Worm (Caenorhabditis elegans) whole organism, midembryonic: ENCODE measurements around the gene F17A2.13.

Experiments used
- T22C8.4 ChIP-seq: fragments of 200-800 bp; sonication (Bioruptor generic); IDR thresholded peaks from 2 replicates; pipeline ENCODE4 v1.3.6; 2022; ENCODE audit warnings: missing genetic modification characterization, missing compliant biosample characterization
- cog-1 ChIP-seq: sonication (generic microtip); optimal IDR thresholded peaks from 2 replicates; lab custom pipeline; 2016; ENCODE audit warnings: missing genetic modification characterization, missing compliant biosample characterization
- flt-1 ChIP-seq: fragments of 200-800 bp; sonication (Bioruptor generic); IDR thresholded peaks from 2 replicates; pipeline ENCODE4 v1.3.6; 2022; ENCODE audit warnings: missing genetic modification characterization, missing compliant biosample characterization
- klf-2 ChIP-seq: fragments of 200-800 bp; sonication (Bioruptor generic); conservative IDR thresholded peaks from 2 replicates; pipeline ENCODE4 v1.3.6; 2022; ENCODE audit warnings: missing genetic modification reagents, missing genetic modification characterization, missing compliant biosample characterization
- med-1 ChIP-seq: sonication (generic microtip); optimal IDR thresholded peaks from 2 replicates; lab custom pipeline; 2017; ENCODE audit warnings: missing genetic modification characterization, mild to moderate bottlenecking, missing compliant biosample characterization, antibody characterized with exemption, missing genetic modification reagents; ENCODE audit not compliant: insufficient read depth
- ref-1 ChIP-seq: fragments of 200-800 bp; sonication (Bioruptor generic); conservative IDR thresholded peaks from 2 replicates; pipeline ENCODE4 v1.3.6; 2022; ENCODE audit warnings: missing genetic modification reagents, missing genetic modification characterization, missing compliant biosample characterization
- tab-1 ChIP-seq: fragments of 200-800 bp; sonication (Bioruptor generic); IDR thresholded peaks from 2 replicates; pipeline ENCODE4 v1.3.6; 2022; ENCODE audit warnings: missing genetic modification characterization, missing compliant biosample characterization
- ztf-23 ChIP-seq: fragments of 200-800 bp; sonication (Bioruptor generic); IDR thresholded peaks from 2 replicates; pipeline ENCODE4 v1.3.6; 2022; ENCODE audit warnings: missing genetic modification reagents, missing genetic modification characterization, missing compliant biosample characterization
- ztf-29 ChIP-seq: fragments of 200-800 bp; sonication (Bioruptor generic); IDR thresholded peaks from 2 replicates; pipeline ENCODE4 v1.3.6; 2022; ENCODE audit warnings: missing genetic modification reagents, missing genetic modification characterization, missing compliant biosample characterization

Gene F17A2.13

DNA sequence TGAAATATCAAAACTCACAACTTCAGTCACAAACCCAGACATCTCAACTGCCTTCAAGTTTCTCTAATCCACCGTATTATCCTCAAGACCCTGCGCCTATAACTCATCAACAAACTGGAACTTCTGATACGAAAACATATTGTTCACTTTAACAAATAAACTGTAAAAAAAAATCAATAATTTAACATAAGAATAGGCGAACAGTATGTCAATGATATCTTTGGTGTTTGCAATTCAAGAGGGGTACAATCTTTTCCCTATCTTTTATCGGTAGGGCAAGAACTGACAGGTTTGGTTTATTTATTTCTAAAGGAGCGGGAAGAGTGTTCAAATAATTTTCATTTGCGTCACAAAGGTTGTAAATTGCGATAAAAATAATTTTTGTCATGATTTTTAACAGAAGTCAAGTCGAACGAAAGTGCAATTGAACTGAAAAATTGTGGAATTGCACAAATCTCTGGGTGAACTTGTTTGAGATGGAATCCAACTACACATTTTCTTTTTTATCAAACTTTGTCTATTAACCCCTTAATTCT, 41.6 kb downstream of the F17A2.13 start:
- peak; percentile 91 for TF ChIP-seq T22C8.4 (GFP tag; lab: Robert Waterston, UW)
- no peak for TF ChIP-seq tab-1 (GFP tag; lab: Robert Waterston, UW)
- no peak for TF ChIP-seq ztf-29 (GFP tag; lab: Robert Waterston, UW)
- TF ChIP-seq klf-2 (GFP tag; lab: Robert Waterston, UW): peak; percentile 44; the same call in 1 of the 2 replicates
- TF ChIP-seq med-1 (GFP tag; lab: Kevin White, UChicago): peak; percentile 12
- TF ChIP-seq ztf-23 (GFP tag; lab: Robert Waterston, UW): 0 out of 2 replicates have a peak, but pooled peaks have one; percentile 35
- no peak for TF ChIP-seq ref-1 (GFP tag; lab: Robert Waterston, UW)
- TF ChIP-seq flt-1 (GFP tag; lab: Robert Waterston, UW): no peak
- peak; percentile 87 for TF ChIP-seq cog-1

DNA sequence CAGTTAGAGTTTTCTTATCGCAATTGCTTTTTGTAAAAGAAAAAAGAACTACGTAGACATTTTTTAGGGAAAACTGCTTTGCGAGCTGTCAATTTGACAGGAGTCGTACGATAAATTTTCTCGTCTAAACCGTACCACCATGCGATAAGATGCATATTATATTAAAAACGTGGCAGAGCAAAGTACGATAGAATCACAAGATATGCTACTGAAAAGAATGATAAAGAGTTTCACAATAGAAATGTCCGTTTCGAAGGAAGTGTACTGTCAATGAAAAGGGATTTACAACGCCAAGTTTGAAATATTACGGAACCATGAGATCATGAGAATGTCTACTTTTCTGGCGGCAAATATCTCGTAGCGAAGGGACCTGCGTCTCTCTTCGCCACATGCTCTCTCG, 43.3 kb downstream of the F17A2.13 start, which contains the start of gene F19H6.5:
Gene F19H6.5 (minus strand): TSS at position 101 of the 400 bp plus-strand sequence.
- TF ChIP-seq T22C8.4 (GFP tag; lab: Robert Waterston, UW): no peak
- no peak for TF ChIP-seq cog-1
- TF ChIP-seq flt-1 (GFP tag; lab: Robert Waterston, UW): no peak
- TF ChIP-seq ref-1 (GFP tag; lab: Robert Waterston, UW): no peak

DNA sequence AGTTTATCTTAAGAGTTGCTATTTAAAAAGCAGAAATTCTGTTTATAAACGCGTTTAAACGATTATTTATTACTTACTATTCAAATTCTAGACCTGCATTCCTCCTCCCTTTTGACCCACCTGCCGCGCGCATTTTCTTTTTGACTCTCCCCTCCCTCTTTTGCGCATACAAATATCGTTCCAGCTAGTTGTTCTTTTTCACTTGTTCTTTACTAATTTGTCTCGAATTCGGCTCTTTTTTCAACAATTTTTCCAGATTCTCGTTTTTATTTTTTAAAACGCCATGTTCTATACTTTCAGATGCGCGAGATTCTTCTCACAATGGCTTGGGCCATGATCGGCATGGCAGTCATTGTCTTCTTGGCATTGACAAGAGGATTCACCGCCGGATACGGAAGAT, 43.9 kb downstream of the F17A2.13 start, which contains the start of gene F19H6.4:
Gene F19H6.4 (plus strand): TSS at position 301 of the 400 bp plus-strand sequence.
- TF ChIP-seq ztf-23 (GFP tag; lab: Robert Waterston, UW) (no peak), klf-2 (GFP tag; lab: Robert Waterston, UW) (no peak), T22C8.4 (GFP tag; lab: Robert Waterston, UW) (no peak), ztf-29 (GFP tag; lab: Robert Waterston, UW) (no peak), tab-1 (GFP tag; lab: Robert Waterston, UW) (no peak), ref-1 (GFP tag; lab: Robert Waterston, UW) (no peak), cog-1 (no peak), flt-1 (GFP tag; lab: Robert Waterston, UW) (no peak), med-1 (GFP tag; lab: Kevin White, UChicago) (no peak)

DNA sequence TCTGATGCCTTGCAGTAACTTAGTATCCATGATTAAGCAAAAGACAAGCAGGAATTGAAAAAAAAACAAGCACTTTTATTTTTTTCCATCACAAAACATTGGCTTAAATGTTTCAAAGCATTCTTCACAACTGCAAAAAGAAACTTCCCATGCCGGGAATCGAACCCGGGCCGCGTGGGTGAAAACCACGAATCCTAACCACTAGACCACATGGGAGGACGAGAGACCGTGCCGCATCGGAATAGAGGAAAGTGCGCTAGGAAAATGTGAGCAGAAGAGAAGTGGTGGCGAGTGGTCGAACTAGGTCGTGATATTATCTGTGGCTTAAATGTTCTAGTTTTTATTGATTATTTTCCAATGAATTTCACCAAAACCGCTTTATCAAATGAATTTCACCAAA, 46.0 kb downstream of the F17A2.13 start:
- peak; percentile 81 for TF ChIP-seq tab-1 (GFP tag; lab: Robert Waterston, UW)
- no peak for TF ChIP-seq cog-1
- peak; percentile 62 for TF ChIP-seq T22C8.4 (GFP tag; lab: Robert Waterston, UW)
- 0 out of 2 replicates have a peak, but pooled peaks have one; percentile 34 for TF ChIP-seq klf-2 (GFP tag; lab: Robert Waterston, UW)
- peak; percentile 21 for TF ChIP-seq med-1 (GFP tag; lab: Kevin White, UChicago)
- TF ChIP-seq flt-1 (GFP tag; lab: Robert Waterston, UW): peak; percentile 92
- peak; percentile 47; the same call in 1 of the 2 replicates for TF ChIP-seq ztf-29 (GFP tag; lab: Robert Waterston, UW)
- peak; percentile 58; the same call in 1 of the 2 replicates for TF ChIP-seq ref-1 (GFP tag; lab: Robert Waterston, UW)
- peak; percentile 85 for TF ChIP-seq ztf-23 (GFP tag; lab: Robert Waterston, UW)

DNA sequence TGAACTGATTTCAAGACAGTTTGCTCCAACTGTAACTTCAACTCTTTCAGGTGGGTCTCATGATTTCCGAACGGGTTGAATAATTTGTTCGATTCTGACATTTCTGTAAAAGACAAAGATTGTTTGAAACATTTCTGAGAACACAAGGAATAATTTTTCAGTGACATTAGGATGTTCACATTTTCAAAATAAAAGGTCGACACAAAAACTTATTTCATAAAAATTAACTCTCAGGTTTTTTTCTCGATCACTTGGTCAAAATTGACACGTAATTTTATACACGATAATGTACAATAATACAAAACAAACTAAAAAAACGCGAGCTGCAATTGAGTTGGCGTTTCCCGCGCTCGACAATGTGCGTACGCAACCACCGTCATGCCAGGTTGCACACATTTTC, 49.9 kb downstream of the F17A2.13 start, which contains the start of gene rif-1.2:
Gene rif-1.2 (minus strand): TSS at position 101 of the 400 bp plus-strand sequence.
- no peak for TF ChIP-seq tab-1 (GFP tag; lab: Robert Waterston, UW)
- TF ChIP-seq cog-1: no peak
- TF ChIP-seq flt-1 (GFP tag; lab: Robert Waterston, UW): no peak
- no peak for TF ChIP-seq ztf-29 (GFP tag; lab: Robert Waterston, UW)
- no peak for TF ChIP-seq med-1 (GFP tag; lab: Kevin White, UChicago)
- TF ChIP-seq klf-2 (GFP tag; lab: Robert Waterston, UW): no peak
- no peak for TF ChIP-seq T22C8.4 (GFP tag; lab: Robert Waterston, UW)
- TF ChIP-seq ztf-23 (GFP tag; lab: Robert Waterston, UW): no peak
- TF ChIP-seq ref-1 (GFP tag; lab: Robert Waterston, UW): no peak
